Fruit fly (Drosophila melanogaster): Measurements from ENCODE around the gene CG8132.

DNA sequence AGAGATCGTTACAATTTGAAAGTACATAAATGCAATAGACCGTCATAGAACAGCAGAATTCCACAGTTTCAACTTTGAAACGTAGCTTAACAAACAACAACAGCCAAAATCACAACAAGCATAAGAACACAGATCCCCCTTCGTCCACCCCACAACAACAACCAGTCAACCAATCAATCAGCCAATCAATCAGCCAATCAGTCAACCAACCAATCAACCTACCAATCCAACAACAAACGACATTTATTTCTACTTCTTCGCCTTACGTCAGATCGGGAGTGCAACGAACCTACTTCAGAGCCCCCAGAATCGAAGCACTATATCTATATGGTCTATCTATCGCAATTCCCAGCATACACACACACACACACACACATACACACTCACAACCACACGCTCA is 49.4 kb downstream of the CG8132 start:
- TF ChIP-seq ato (GFP tag; IDR thresholded peaks at IDR 0.05; ENCODE audit: partially characterized antibody) (no peak), ewg (GFP tag; optimal IDR thresholded peaks at IDR 0.05) (no peak), CG16779 (GFP tag; IDR thresholded peaks at IDR 0.05) (no peak), usp (GFP tag; optimal IDR thresholded peaks at IDR 0.05) (no peak)
